Fruit fly (Drosophila melanogaster) Kc167 (cell line): ENCODE data around the gene CG43052.

Experiments used
- Myc ChIP-seq: fragments of >200 bp; optimal IDR thresholded peaks from 2 replicates; lab custom pipeline; 2017; ENCODE audit warnings: missing external identifiers
- Sin3A ChIP-seq: fragments of >200 bp; optimal IDR thresholded peaks from 2 replicates; lab custom pipeline; 2018; ENCODE audit warnings: missing external identifiers
- h ChIP-seq: fragments of >200 bp; optimal IDR thresholded peaks from 3 replicates; lab custom pipeline; 2018; ENCODE audit warnings: missing external identifiers
- insv ChIP-seq: fragments of >200 bp; optimal IDR thresholded peaks from 3 replicates; lab custom pipeline; 2018; ENCODE audit warnings: missing external identifiers
- psq ChIP-seq: fragments of >200 bp; optimal IDR thresholded peaks from 2 replicates; lab custom pipeline; 2017; ENCODE audit warnings: missing external identifiers
- ttk ChIP-seq: sonication (Bioruptor generic); optimal IDR thresholded peaks from 2 replicates; lab custom pipeline; 2017; ENCODE audit warnings: missing external identifiers

Gene CG43052

DNA sequence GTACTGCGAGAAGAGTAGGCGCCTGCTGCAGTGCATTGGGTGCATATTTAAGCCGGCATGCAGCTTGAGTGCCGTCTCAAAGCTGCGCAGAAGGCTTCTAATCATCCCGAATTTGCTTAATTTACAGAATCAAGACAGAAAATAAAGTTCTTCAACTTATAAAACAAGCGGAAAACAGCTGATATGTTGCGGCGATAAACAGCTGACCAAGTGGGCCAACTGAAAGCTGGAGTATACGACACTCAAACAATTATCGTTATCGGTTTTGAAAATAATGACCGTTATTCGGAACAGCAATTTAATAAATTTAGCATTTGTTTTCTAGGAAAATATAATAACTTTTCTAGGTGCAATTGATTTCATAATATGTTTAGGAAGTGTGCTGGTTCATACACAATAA lies 3.3 kb upstream of the CG43052 start, which contains the start of gene mTTF:
Gene mTTF (minus strand): TSS at position 189 of the 400 bp plus-strand sequence.
- TF ChIP-seq h (lab: Kevin White, UChicago) = no peak
- TF ChIP-seq ttk (lab: Kevin White, UChicago) = no peak
- no peak for TF ChIP-seq Sin3A (lab: Kevin White, UChicago)

DNA sequence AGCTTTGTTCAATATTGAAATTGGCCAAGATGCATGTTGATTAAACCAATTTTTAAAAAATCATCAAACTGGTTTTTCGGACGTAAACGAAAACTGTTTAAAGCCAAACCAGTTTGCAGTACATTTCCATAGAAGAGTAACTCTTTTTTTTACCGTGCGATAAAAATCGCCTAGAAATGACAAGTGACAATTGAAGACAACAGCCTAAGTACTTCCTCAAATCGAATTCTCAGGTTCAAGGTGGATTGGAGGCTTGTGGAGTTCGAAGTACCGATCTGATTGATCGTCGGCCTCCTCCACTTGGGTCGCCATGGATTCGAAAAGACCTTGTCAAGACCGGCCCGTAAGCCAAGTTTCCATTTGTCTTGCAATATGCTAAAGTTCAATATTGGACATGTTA lies 1.3 kb upstream of the CG43052 start:
- TF ChIP-seq Sin3A (lab: Kevin White, UChicago) (no peak), insv (lab: Kevin White, UChicago) (no peak), psq (lab: Kevin White, UChicago) (no peak), h (lab: Kevin White, UChicago) (no peak), Myc (no peak), ttk (lab: Kevin White, UChicago) (no peak)

DNA sequence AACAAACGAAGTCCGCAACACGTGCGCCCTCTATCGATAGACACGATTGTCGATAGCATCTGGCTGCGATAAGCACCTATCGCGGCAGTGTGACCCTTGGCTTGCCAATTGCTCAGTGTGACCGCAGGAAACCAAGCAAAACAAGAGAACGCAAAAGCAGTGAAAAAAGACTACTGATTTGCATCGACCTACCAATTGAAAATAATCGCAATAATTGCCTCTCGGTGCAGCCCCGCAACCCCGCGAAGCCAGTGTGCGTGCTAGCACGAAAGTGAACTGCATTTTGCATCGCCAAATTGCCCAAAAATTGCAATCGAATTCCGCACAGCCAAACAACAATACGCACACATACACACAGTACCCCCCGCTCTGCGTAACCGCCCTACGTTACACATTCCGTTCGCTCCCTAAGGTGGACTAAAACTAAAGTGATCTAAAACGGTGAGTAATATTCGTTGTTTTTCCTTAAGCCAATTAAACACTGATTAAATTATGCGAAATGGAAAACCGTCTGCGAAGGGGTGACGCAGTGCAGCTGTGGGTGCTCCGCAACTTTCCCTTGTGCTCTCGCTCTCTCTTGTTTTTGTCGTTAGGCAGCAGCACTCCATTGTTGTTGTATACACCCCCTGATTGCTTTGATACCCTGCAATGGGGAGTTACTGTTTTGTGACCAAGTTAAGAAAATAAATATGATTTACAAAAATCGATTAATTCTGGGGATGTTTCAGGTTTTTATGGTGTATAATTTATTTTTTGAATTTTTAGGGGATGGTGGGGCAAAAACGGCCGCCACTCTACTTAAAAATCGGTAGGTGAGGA lies 3.4 kb downstream of the CG43052 start, which contains the start of gene Rab14:
Gene Rab14 (plus strand): TSS at position 113 of the 819 bp plus-strand sequence.
- TF ChIP-seq insv (lab: Kevin White, UChicago) (no peak), Sin3A (lab: Kevin White, UChicago) (no peak), psq (lab: Kevin White, UChicago) (no peak), h (lab: Kevin White, UChicago) (no peak), ttk (lab: Kevin White, UChicago) (no peak), Myc (no peak)

DNA sequence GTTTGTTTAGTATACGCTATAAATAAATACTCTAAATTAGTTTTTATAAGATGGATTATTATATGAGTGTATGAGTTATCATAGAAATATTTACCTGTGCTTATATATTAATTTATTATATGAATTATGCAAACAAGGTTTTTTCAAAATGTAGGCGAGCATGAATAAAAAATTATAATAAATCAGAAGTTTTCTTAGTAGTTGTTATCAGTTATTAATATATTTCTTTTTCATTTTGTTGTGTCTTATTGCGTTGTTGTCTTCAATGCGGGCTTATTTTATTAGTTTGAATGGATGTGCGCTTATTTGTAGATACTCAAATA lies 3.9 kb downstream of the CG43052 start:
- TF ChIP-seq psq (lab: Kevin White, UChicago) = no peak
- no peak for TF ChIP-seq Myc
- TF ChIP-seq ttk (lab: Kevin White, UChicago) = no peak
- no peak for TF ChIP-seq h (lab: Kevin White, UChicago)
- no peak for TF ChIP-seq Sin3A (lab: Kevin White, UChicago)
- no peak for TF ChIP-seq insv (lab: Kevin White, UChicago)

DNA sequence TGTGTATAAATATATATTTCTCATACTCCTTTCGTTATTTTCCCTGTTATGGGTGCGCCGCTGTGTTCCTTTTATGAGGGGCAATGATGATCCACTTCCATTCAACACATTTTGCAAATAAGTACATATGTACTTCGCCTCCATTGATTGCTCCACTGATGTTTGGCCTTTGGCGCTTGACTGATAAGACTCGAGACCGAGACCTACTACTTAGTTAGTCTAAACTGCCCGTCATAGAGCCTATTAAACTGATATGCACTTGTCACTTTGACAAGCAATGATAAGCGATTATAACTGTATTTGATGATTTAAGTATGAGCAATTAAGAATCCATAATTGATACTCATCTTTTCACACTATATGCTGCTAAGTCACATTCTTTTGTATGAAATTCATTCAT lies 4.4 kb downstream of the CG43052 start:
- TF ChIP-seq h (lab: Kevin White, UChicago) (no peak), psq (lab: Kevin White, UChicago) (no peak), Myc (no peak), insv (lab: Kevin White, UChicago) (no peak)

DNA sequence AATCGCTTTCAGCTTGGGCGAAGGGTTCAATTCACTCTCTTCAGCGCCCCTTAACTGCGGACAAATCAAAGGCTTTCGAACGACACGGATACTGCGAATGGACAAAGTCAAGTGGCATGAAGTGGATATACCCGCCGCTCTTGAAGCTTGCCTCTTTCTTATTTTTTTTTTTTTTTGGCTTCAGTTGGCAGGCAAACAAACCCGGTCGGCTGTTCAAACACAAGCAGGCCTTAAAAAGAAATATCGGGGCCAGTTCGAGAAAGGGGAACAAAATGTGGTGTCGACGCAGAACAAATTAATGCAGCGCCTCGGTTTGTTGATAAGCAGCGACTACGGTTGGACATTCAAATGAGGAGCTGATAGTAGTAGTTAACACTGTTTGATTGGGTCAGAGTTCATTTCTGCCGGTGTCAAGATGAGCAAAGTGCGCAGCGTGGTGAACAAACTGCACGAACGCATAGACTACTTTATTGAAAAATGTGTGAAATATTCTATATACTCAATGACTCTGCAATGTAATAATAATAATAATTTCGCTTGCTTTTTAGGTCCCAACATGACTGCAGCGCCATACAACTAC lies 5.0 kb downstream of the CG43052 start:
- TF ChIP-seq Sin3A (lab: Kevin White, UChicago) = no peak
- TF ChIP-seq h (lab: Kevin White, UChicago) = no peak
- TF ChIP-seq ttk (lab: Kevin White, UChicago) = no peak
- TF ChIP-seq psq (lab: Kevin White, UChicago) = no peak

DNA sequence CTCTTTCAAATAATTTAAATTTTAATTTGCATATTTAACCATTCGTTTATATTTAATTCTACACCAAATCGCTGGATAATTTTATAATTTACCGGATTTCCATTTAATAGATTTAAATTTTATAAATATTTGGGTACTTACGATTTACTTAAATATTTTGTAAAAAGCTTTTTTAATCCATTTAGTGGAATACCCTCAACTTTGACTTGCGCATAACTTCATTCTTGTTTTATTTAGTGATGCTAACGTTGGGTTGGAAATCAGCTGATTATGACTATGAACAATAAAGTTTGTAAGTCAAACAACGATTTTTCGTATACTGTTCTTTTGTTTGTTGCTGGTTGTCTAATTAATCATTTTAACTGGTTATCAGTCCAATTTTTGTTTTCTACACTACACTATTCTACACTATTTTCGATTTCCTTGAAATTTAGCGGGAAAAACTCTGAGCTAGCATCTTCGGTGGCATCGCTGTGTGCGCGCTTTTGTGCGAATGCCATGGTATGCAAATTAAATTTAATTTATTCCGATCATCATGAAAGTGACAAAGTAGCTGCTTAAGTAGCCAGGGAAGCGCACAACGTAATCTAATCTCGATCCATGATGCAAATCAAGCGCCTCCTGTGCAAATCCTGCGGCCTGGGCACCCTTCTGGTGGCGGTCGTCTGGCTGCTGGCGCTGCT lies 7.0 kb downstream of the CG43052 start, which contains the start of gene Pgant35A:
Gene Pgant35A (plus strand): TSS at position 473 of the 683 bp plus-strand sequence.
- TF ChIP-seq Sin3A (lab: Kevin White, UChicago) (no peak), psq (lab: Kevin White, UChicago) (no peak), Myc (no peak), insv (lab: Kevin White, UChicago) (no peak), ttk (lab: Kevin White, UChicago) (no peak), h (lab: Kevin White, UChicago) (no peak)

DNA sequence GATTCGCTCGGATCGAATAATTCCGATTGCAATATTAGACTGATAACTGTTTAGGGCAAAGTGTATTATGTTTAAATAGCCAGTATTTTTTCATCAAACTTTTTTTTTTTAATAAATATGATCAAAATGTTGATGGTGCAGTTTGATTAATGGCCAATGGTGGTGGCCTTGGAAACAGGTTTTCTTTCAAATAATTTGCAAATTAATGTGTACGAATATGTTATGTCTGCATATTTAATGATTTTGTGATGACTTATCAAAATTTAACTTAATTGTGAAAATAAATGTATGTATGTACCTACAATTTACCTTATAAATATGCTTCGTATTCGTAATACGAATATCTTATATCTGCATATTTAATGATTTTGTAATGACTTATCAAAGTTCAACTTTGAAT lies 9.4 kb downstream of the CG43052 start:
- TF ChIP-seq psq (lab: Kevin White, UChicago) (no peak), insv (lab: Kevin White, UChicago) (no peak), Sin3A (lab: Kevin White, UChicago) (no peak), ttk (lab: Kevin White, UChicago) (no peak), h (lab: Kevin White, UChicago) (no peak)

DNA sequence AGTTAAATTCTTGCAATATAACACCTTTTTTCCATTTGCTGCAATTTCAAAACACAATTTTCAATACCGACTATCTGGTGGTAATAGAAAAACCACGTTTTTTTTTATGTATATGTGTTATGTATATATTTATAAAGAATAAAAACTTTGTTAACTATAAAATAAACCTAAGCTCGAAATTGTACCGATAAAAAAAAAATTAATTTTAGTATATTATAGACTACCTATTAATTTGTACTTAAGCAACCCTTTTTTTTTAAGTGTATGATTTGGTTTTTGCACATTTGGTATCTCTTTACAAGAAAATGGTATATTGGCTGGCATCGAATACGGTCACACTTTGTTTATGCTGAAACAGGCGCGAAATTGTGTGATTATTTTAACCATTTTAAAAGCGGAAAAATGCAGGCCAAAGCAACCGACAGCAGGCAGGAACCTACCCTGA lies 9.9 kb downstream of the CG43052 start, which contains the start of gene spel1:
Gene spel1 (plus strand): TSS at position 334 of the 445 bp plus-strand sequence.
- TF ChIP-seq psq (lab: Kevin White, UChicago) (no peak), insv (lab: Kevin White, UChicago) (no peak), Myc (no peak), ttk (lab: Kevin White, UChicago) (no peak), Sin3A (lab: Kevin White, UChicago) (no peak), h (lab: Kevin White, UChicago) (no peak)

DNA sequence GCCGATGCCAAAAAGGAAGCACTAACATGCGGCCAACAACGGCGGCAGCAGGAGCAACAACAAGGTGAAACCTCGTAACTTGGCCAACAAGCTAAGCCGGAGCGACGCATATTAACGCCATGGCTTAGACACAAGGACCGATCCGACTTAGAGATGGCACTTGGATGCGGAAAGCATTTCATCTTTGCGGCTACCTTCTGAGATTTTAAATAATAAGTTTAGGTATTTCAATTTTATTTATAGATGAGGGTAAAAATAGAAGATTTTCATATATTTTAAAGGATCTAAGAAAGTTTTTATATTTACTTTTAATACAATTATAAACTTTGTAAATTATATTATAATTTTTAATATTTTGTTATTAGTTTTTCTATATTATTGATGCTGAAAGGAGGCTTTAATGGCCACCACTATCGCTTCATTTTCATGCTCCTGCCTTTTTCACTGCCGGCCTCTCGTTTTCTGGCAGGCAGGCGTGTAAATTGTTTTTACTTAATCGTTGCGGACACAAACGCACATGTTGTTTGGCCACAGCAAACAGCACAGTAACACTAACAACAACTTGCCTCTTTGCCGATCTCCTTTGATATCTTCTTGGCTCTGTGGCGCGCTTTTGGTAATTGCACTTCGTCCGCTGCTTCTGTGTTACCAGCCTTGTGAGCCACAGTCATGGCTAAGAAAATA lies 14.9 kb downstream of the CG43052 start:
- TF ChIP-seq psq (lab: Kevin White, UChicago) = no peak
- no peak for TF ChIP-seq Myc
- TF ChIP-seq h (lab: Kevin White, UChicago) = no peak
- no peak for TF ChIP-seq ttk (lab: Kevin White, UChicago)
- no peak for TF ChIP-seq Sin3A (lab: Kevin White, UChicago)
- TF ChIP-seq insv (lab: Kevin White, UChicago) = no peak

DNA sequence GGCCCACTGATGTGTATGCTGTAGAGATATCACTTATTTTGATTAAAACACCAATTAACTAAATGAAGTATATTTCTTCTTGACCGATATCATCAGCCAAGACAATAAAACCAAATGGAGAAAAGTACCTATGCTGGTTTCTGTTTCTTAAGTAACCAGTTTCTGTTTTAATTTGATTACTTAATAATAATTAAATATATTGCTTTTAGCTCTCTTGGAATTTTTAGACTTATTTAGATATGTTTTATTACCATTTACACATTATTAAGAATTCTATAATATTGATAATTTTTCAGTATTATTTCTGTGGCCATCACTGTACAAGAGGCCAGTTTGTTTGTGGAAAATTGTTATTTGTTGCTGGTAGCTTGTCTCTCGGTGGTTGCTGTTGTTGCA lies 15.4 kb downstream of the CG43052 start:
- TF ChIP-seq h (lab: Kevin White, UChicago) (no peak), Sin3A (lab: Kevin White, UChicago) (no peak), ttk (lab: Kevin White, UChicago) (no peak), psq (lab: Kevin White, UChicago) (no peak), insv (lab: Kevin White, UChicago) (no peak), Myc (no peak)
